Worm (Caenorhabditis elegans): ENCODE data around the gene K05F6.10.

ce11 chrII:1606079-1606478, 30.1 kb upstream of the K05F6.10 start, which contains the start of gene bath-33:
- no peak for TF ChIP-seq nhr-11 (tag; optimal IDR thresholded peaks at IDR 0.05)
- TF ChIP-seq skn-1 (tag; optimal IDR thresholded peaks at IDR 0.05): no peak
- TF ChIP-seq nhr-77 (tag; optimal IDR thresholded peaks at IDR 0.05): no peak
- TF ChIP-seq ceh-82 (tag; optimal IDR thresholded peaks at IDR 0.05): no peak
- TF ChIP-seq F13H6.1 (tag; optimal IDR thresholded peaks at IDR 0.05): no peak
- TF ChIP-seq C34F6.9 (tag; optimal IDR thresholded peaks at IDR 0.05): no peak
- no peak for TF ChIP-seq sma-3 (GFP tag; optimal IDR thresholded peaks at IDR 0.05)
- no peak for TF ChIP-seq mdl-1 (tag; optimal IDR thresholded peaks at IDR 0.05)

All from whole organism, L2 larva.